Fruit fly (Drosophila melanogaster) whole organism, embryonic: ENCODE results near the gene Lcp65Ag3.

Experiments used
- Abd-B ChIP-seq: fragments of 200-800 bp; sonication (Bioruptor generic); optimal IDR thresholded peaks from 2 replicates; lab custom pipeline; 2018; ENCODE audit warnings: missing biosample characterization, mild to moderate bottlenecking, missing genetic modification characterization, moderate library complexity
- CG11247 ChIP-seq: fragments of 200-800 bp; sonication (Bioruptor generic); IDR thresholded peaks from 2 replicates; pipeline ENCODE4 v1.3.6; 2022; ENCODE audit warnings: missing biosample characterization, missing genetic modification characterization
- CG11398 ChIP-seq: fragments of 200-800 bp; sonication (Bioruptor generic); optimal IDR thresholded peaks from 2 replicates; lab custom pipeline; 2016; ENCODE audit warnings: missing biosample characterization, missing genetic modification characterization
- CG15601 ChIP-seq: fragments of 200-800 bp; sonication (Bioruptor generic); optimal IDR thresholded peaks from 3 replicates; lab custom pipeline; 2019; ENCODE audit warnings: missing biosample characterization, mild to moderate bottlenecking, missing genetic modification characterization, moderate library complexity
- CG2199 ChIP-seq: fragments of 200-800 bp; sonication (Bioruptor generic); IDR thresholded peaks from 3 replicates; pipeline ENCODE4 v1.3.6; 2022; ENCODE audit warnings: missing biosample characterization, missing genetic modification characterization
- CG2889 ChIP-seq: fragments of 200-800 bp; sonication (Bioruptor generic); IDR thresholded peaks from 3 replicates; pipeline ENCODE4 v1.3.6; 2022; ENCODE audit warnings: missing biosample characterization, missing genetic modification characterization
- CG8924 ChIP-seq: fragments of 200-800 bp; optimal IDR thresholded peaks from 3 replicates; lab custom pipeline; 2019; ENCODE audit warnings: missing biosample characterization, mild to moderate bottlenecking, missing genetic modification characterization, moderate library complexity
- CTCF ChIP-seq: fragments of 200-800 bp; sonication (Bioruptor generic); optimal IDR thresholded peaks from 2 replicates; lab custom pipeline; 2017; ENCODE audit warnings: missing biosample characterization, mild to moderate bottlenecking, missing genetic modification characterization, moderate library complexity
- D ChIP-seq, 2 experiments: fragments of 200-800 bp in 1 of 2; fragments of >200 bp in 1 of 2; sonication (Bioruptor generic) in 1 of 2; optimal IDR thresholded peaks; 2 replicates in 1 of 2; 3 replicates in 1 of 2; lab custom pipeline; 2017; ENCODE audit warnings: mild to moderate bottlenecking in 1 of 2, missing biosample characterization in 1 of 2, missing genetic modification characterization in 1 of 2, missing genetic modification reagents in 1 of 2
- Dll ChIP-seq: fragments of 200-800 bp; sonication (Bioruptor generic); IDR thresholded peaks from 4 replicates; pipeline ENCODE4 v1.3.6; 2022; ENCODE audit warnings: missing biosample characterization, missing genetic modification characterization; ENCODE audit not compliant: partially characterized antibody
- Ets65A ChIP-seq: fragments of 200-800 bp; sonication (Bioruptor generic); peaks from one replicate; lab custom pipeline; 2016; ENCODE audit warnings: missing biosample characterization, missing genetic modification characterization
- Hey ChIP-seq: fragments of 200-800 bp; sonication (Bioruptor generic); optimal IDR thresholded peaks from 3 replicates; lab custom pipeline; 2018; ENCODE audit warnings: missing biosample characterization, mild to moderate bottlenecking, missing genetic modification characterization
- Hr78 ChIP-seq, 2 experiments: fragments of 200-800 bp in 1 of 2; fragments of >200 bp in 1 of 2; sonication (Bioruptor generic) in 1 of 2; optimal IDR thresholded peaks; 2 replicates each; lab custom pipeline; 2017 to 2019; ENCODE audit warnings: missing biosample characterization in 2 of 2, missing genetic modification characterization in 2 of 2, mild to moderate bottlenecking in 1 of 2, moderate library complexity in 1 of 2
- Nf-YB ChIP-seq: fragments of 200-800 bp; sonication (Bioruptor generic); optimal IDR thresholded peaks from 3 replicates; lab custom pipeline; 2019; ENCODE audit warnings: missing biosample characterization, mild to moderate bottlenecking, missing genetic modification characterization, moderate library complexity
- Nf-YC ChIP-seq: fragments of 200-800 bp; optimal IDR thresholded peaks from 3 replicates; lab custom pipeline; 2019; ENCODE audit warnings: missing biosample characterization, mild to moderate bottlenecking, missing genetic modification characterization, moderate library complexity
- Oli ChIP-seq: fragments of 200-800 bp; sonication (Bioruptor generic); optimal IDR thresholded peaks from 2 replicates; lab custom pipeline; 2018; ENCODE audit warnings: missing biosample characterization, mild to moderate bottlenecking, missing genetic modification characterization, moderate library complexity
- Rfx ChIP-seq: fragments of 200-800 bp; sonication (Bioruptor generic); IDR thresholded peaks from 2 replicates; pipeline ENCODE4 v1.3.6; 2022; ENCODE audit warnings: missing biosample characterization, missing genetic modification characterization
- Rx ChIP-seq: fragments of 200-800 bp; sonication (Bioruptor generic); IDR thresholded peaks from 2 replicates; pipeline ENCODE4 v1.3.6; 2022; ENCODE audit warnings: missing biosample characterization, missing genetic modification characterization
- Vsx1 ChIP-seq: fragments of 200-800 bp; sonication (Bioruptor generic); optimal IDR thresholded peaks from 2 replicates; lab custom pipeline; 2017; ENCODE audit warnings: missing biosample characterization, mild to moderate bottlenecking, missing genetic modification characterization, missing genetic modification reagents
- ash1 ChIP-seq: fragments of 200-800 bp; sonication (Bioruptor generic); optimal IDR thresholded peaks from 2 replicates; lab custom pipeline; 2018; ENCODE audit warnings: missing biosample characterization, mild to moderate bottlenecking, missing genetic modification characterization
- chn ChIP-seq: fragments of 200-800 bp; sonication (Bioruptor generic); optimal IDR thresholded peaks from 2 replicates; lab custom pipeline; 2016; ENCODE audit warnings: missing biosample characterization, missing genetic modification characterization
- crol ChIP-seq: fragments of 200-800 bp; sonication (Bioruptor generic); IDR thresholded peaks from 2 replicates; pipeline ENCODE4 v1.3.6; 2022; ENCODE audit warnings: missing biosample characterization, missing genetic modification characterization
- cwo ChIP-seq: fragments of 200-800 bp; sonication (Bioruptor generic); optimal IDR thresholded peaks from 3 replicates; lab custom pipeline; 2017; ENCODE audit warnings: missing biosample characterization, missing genetic modification characterization, mild to moderate bottlenecking, moderate library complexity, missing genetic modification reagents
- eyg ChIP-seq: fragments of 200-800 bp; sonication (Bioruptor generic); optimal IDR thresholded peaks from 3 replicates; lab custom pipeline; 2016; ENCODE audit warnings: missing biosample characterization, missing genetic modification characterization
- grn ChIP-seq: fragments of 200-800 bp; sonication (Bioruptor generic); optimal IDR thresholded peaks from 3 replicates; lab custom pipeline; 2017; ENCODE audit warnings: missing biosample characterization, missing genetic modification characterization
- gsb-n ChIP-seq: fragments of 200-800 bp; sonication (Bioruptor generic); optimal IDR thresholded peaks from 3 replicates; lab custom pipeline; 2018; ENCODE audit warnings: missing biosample characterization, mild to moderate bottlenecking, missing genetic modification characterization
- kni ChIP-seq: fragments of 200-800 bp; sonication (Bioruptor generic); optimal IDR thresholded peaks from 3 replicates; lab custom pipeline; 2017; ENCODE audit warnings: mild to moderate bottlenecking, missing biosample characterization, missing genetic modification reagents, missing genetic modification characterization
- lmd ChIP-seq: fragments of 200-800 bp; sonication (Bioruptor generic); IDR thresholded peaks from 2 replicates; pipeline ENCODE4 v1.3.6; 2022; ENCODE audit warnings: missing biosample characterization, missing genetic modification characterization
- nerfin-1 ChIP-seq: fragments of 200-800 bp; sonication (Bioruptor generic); optimal IDR thresholded peaks from 3 replicates; lab custom pipeline; 2019; ENCODE audit warnings: missing biosample characterization, mild to moderate bottlenecking, missing genetic modification characterization, moderate library complexity
- oc ChIP-seq: fragments of 200-800 bp; sonication (Bioruptor generic); optimal IDR thresholded peaks from 2 replicates; lab custom pipeline; 2018; ENCODE audit warnings: missing biosample characterization, mild to moderate bottlenecking, missing genetic modification characterization, moderate library complexity
- otp ChIP-seq: fragments of 200-800 bp; sonication (Bioruptor generic); IDR thresholded peaks from 3 replicates; pipeline ENCODE4, ENCODE4 v1.3.6; 2022; ENCODE audit warnings: missing biosample characterization, missing genetic modification characterization
- prd ChIP-seq, 3 experiments: fragments of >200 bp in 2 of 3; fragments of 200-800 bp in 1 of 3; sonication (Bioruptor generic) in 1 of 3; optimal IDR thresholded peaks in 2 of 3; IDR thresholded peaks in 1 of 3; 2 replicates in 2 of 3; 3 replicates in 1 of 3; pipeline versions ENCODE4 v1.3.6 to Lab custom; 2017 to 2022; ENCODE audit warnings: missing biosample characterization in 1 of 3, missing genetic modification characterization in 1 of 3
- pros ChIP-seq: fragments of 200-800 bp; sonication (Bioruptor generic); optimal IDR thresholded peaks from 3 replicates; lab custom pipeline; 2019; ENCODE audit warnings: missing biosample characterization, mild to moderate bottlenecking, missing genetic modification characterization, moderate library complexity
- tll ChIP-seq, 2 experiments: fragments of 200-800 bp in 1 of 2; fragments of >200 bp in 1 of 2; sonication (Bioruptor generic) in 1 of 2; optimal IDR thresholded peaks; 2 replicates each; lab custom pipeline; 2017 to 2019; ENCODE audit warnings: missing biosample characterization in 2 of 2, missing genetic modification characterization in 2 of 2, mild to moderate bottlenecking in 1 of 2, moderate library complexity in 1 of 2

Gene Lcp65Ag3

dm6 chr3L:6106717-6107116 is 24.1 kb downstream of the Lcp65Ag3 start:
- TF ChIP-seq Vsx1 (GFP tag; lab: Kevin White, UChicago) (peak; percentile 20), oc (tag; lab: Kevin White, UChicago) (peak; percentile 70), kni (GFP tag; lab: Kevin White, UChicago) (peak; percentile 3), gsb-n (peak; percentile 28), Hr78 (GFP tag; optimal IDR thresholded peaks at IDR 0.05; lab: Kevin White, UChicago) (peak in 1 of 2 experiments; percentile 72), Oli (tag; lab: Kevin White, UChicago) (no peak), otp (GFP tag; lab: Robert Waterston, UW) (peak; percentile 34; the same call in 1 of the 3 replicates), crol (GFP tag; lab: Robert Waterston, UW) (peak; percentile 63), CG11398 (GFP tag; lab: Kevin White, UChicago) (no peak), CG15601 (tag; lab: Kevin White, UChicago) (no peak), Hey (peak; percentile 79), Rfx (no peak), pros (GFP tag; lab: Kevin White, UChicago) (peak; percentile 49), tll (GFP tag; optimal IDR thresholded peaks at IDR 0.05; lab: Kevin White, UChicago) (peak in 1 of 2 experiments; percentile 56), Nf-YC (tag; lab: Kevin White, UChicago) (peak; percentile 23), nerfin-1 (tag; lab: Kevin White, UChicago) (peak; percentile 13), Nf-YB (peak; percentile 56), lmd (GFP tag; lab: Robert Waterston, UW) (no peak), cwo (GFP tag; lab: Kevin White, UChicago) (peak; percentile 33)
- TF ChIP-seq, all 482 proteins: peak for 14

- TF ChIP-seq CG11247 (GFP tag; lab: Robert Waterston, UW) (no peak), Ets65A (GFP tag; lab: Kevin White, UChicago) (peak; percentile 92)
These were observed 25.4 kb downstream of the Lcp65Ag3 start for dm6 chr3L:6105435-6105834.

- no peak for TF ChIP-seq ash1 (GFP tag; lab: Kevin White, UChicago)
- TF ChIP-seq CG2199 (GFP tag; lab: Robert Waterston, UW), result no peak
- no peak for TF ChIP-seq chn (GFP tag; lab: Kevin White, UChicago)
- peak; percentile 81 for TF ChIP-seq oc (tag; lab: Kevin White, UChicago)
- TF ChIP-seq Hey, result peak; percentile 95
- TF ChIP-seq grn (GFP tag; lab: Kevin White, UChicago), result peak; percentile 23
- no peak for TF ChIP-seq CG8924 (tag; lab: Kevin White, UChicago)
- TF ChIP-seq prd (optimal IDR thresholded peaks at IDR 0.05; lab: Kevin White, UChicago), result no peak
- peak; percentile 42; the same call in 1 of the 3 replicates for TF ChIP-seq prd (GFP tag; IDR thresholded peaks at IDR 0.05; lab: Robert Waterston, UW)
- TF ChIP-seq gsb-n, result peak; percentile 94
- TF ChIP-seq pros (GFP tag; lab: Kevin White, UChicago), result peak; percentile 83
- no peak for TF ChIP-seq Rx (GFP tag; lab: Robert Waterston, UW)
- TF ChIP-seq CG2889 (GFP tag; lab: Robert Waterston, UW), result 0 out of 3 replicates have a peak, but pooled peaks have one; percentile 18
- TF ChIP-seq Dll (GFP tag; lab: Robert Waterston, UW), result no peak
- TF ChIP-seq tll (GFP tag; optimal IDR thresholded peaks at IDR 0.05; lab: Kevin White, UChicago), result peak in 1 of 2 experiments; percentile 73
- TF ChIP-seq CTCF (GFP tag; lab: Kevin White, UChicago), result peak; percentile 12
- TF ChIP-seq Abd-B (GFP tag; lab: Kevin White, UChicago), result no peak
- no peak for TF ChIP-seq eyg (GFP tag; lab: Kevin White, UChicago)
- peak; percentile 27 for TF ChIP-seq nerfin-1 (tag; lab: Kevin White, UChicago)
- peak; percentile 49 for TF ChIP-seq D (optimal IDR thresholded peaks at IDR 0.05; lab: Kevin White, UChicago)
- no peak for TF ChIP-seq D (GFP tag; optimal IDR thresholded peaks at IDR 0.05; lab: Kevin White, UChicago)
- TF ChIP-seq kni (GFP tag; lab: Kevin White, UChicago), result peak; percentile 25
These were observed 26.2 kb downstream of the Lcp65Ag3 start for dm6 chr3L:6104551-6104950.
